Fruit fly (Drosophila melanogaster) whole organism, wandering third instar larva: ENCODE measurements around the gene Nf-YA.

ENCODE experiments used
- Abd-B ChIP-seq: fragments of >200 bp; optimal IDR thresholded peaks from 2 replicates; lab custom pipeline; 2017; ENCODE audit warnings: missing biosample characterization, missing genetic modification characterization
- HLH106 ChIP-seq: fragments of 200-800 bp; optimal IDR thresholded peaks from 3 replicates; lab custom pipeline; 2019; ENCODE audit warnings: missing biosample characterization, mild to moderate bottlenecking, missing genetic modification characterization, moderate library complexity
- Hr78 ChIP-seq: fragments of >200 bp; optimal IDR thresholded peaks from 2 replicates; lab custom pipeline; 2017; ENCODE audit warnings: missing biosample characterization, missing genetic modification characterization
- Hr83 ChIP-seq: fragments of 200-300 bp; sonication (Bioruptor generic); optimal IDR thresholded peaks from 2 replicates; lab custom pipeline; 2016; ENCODE audit warnings: missing biosample characterization, mild to moderate bottlenecking, missing genetic modification characterization, moderate library complexity; ENCODE audit not compliant: poor library complexity, severe bottlenecking
- N ChIP-seq: fragments of >200 bp; optimal IDR thresholded peaks from 2 replicates; lab custom pipeline; 2018; ENCODE audit warnings: missing biosample characterization, missing external identifiers, missing genetic modification characterization
- Rel ChIP-seq, 2 experiments: fragments of 200-800 bp; sonication (Bioruptor generic) in 1 of 2; optimal IDR thresholded peaks; 2 replicates in 1 of 2; 3 replicates in 1 of 2; lab custom pipeline; 2016 to 2019; ENCODE audit warnings: mild to moderate bottlenecking in 2 of 2, missing biosample characterization in 2 of 2, missing genetic modification characterization in 2 of 2, moderate library complexity in 1 of 2
- br ChIP-seq: fragments of 200-800 bp; sonication (Bioruptor generic); optimal IDR thresholded peaks from 2 replicates; lab custom pipeline; 2016; ENCODE audit warnings: missing biosample characterization, missing genetic modification characterization
- lola ChIP-seq: fragments of >200 bp; optimal IDR thresholded peaks from 2 replicates; lab custom pipeline; 2017; ENCODE audit warnings: missing biosample characterization, missing genetic modification characterization
- pan ChIP-seq: fragments of >200 bp; optimal IDR thresholded peaks from 2 replicates; lab custom pipeline; 2017
- sage ChIP-seq: fragments of 200-800 bp; sonication (Bioruptor generic); optimal IDR thresholded peaks from 2 replicates; lab custom pipeline; 2016; ENCODE audit warnings: missing biosample characterization, mild to moderate bottlenecking, missing genetic modification characterization
- sv ChIP-seq: fragments of 200-800 bp; sonication (Bioruptor generic); optimal IDR thresholded peaks from 3 replicates; lab custom pipeline; 2016; ENCODE audit warnings: missing biosample characterization, missing genetic modification characterization
- tai ChIP-seq: sonication (Bioruptor generic); optimal IDR thresholded peaks from 2 replicates; lab custom pipeline; 2016; ENCODE audit warnings: missing biosample characterization, missing genetic modification characterization
- woc ChIP-seq: sonication (Bioruptor generic); optimal IDR thresholded peaks from 2 replicates; lab custom pipeline; 2016; ENCODE audit warnings: missing biosample characterization, mild to moderate bottlenecking, missing genetic modification characterization

- TF ChIP-seq sv (GFP tag; lab: Kevin White, UChicago) (no peak), pan (lab: Kevin White, UChicago) (no peak), HLH106 (tag; lab: Kevin White, UChicago) (no peak), Hr78 (GFP tag; lab: Kevin White, UChicago) (no peak), woc (GFP tag; lab: Kevin White, UChicago) (no peak), Hr83 (GFP tag; lab: Kevin White, UChicago) (no peak), tai (no peak), Rel (GFP tag; optimal IDR thresholded peaks at IDR 0.05; lab: Kevin White, UChicago) (no peak), Rel (tag; optimal IDR thresholded peaks at IDR 0.05; lab: Kevin White, UChicago) (peak; percentile 90), Abd-B (GFP tag; lab: Kevin White, UChicago) (no peak), sage (no peak), N (GFP tag; lab: Kevin White, UChicago) (no peak), br (GFP tag; lab: Kevin White, UChicago) (no peak), lola (no peak)
These were observed 19.9 kb downstream of the Nf-YA start for dm6 chr3L:9422135-9422534.
